Worm (Caenorhabditis elegans): Measurements from ENCODE around the gene D1054.10.

The D1054.10 gene

ce11 chrV:10795494-10795893, 2.8 kb upstream of the D1054.10 start, which contains the start of gene D1054.19:
Gene D1054.19 (plus strand): TSS chrV:10795794.
- TF ChIP-seq M03D4.4 (tag; optimal IDR thresholded peaks at IDR 0.05) (no peak), mls-2 (tag; optimal IDR thresholded peaks at IDR 0.05) (no peak)

- TF ChIP-seq nhr-12 (tag; optimal IDR thresholded peaks at IDR 0.05) (no peak), ceh-83 (GFP tag; optimal IDR thresholded peaks at IDR 0.05) (no peak), elt-3 (tag; optimal IDR thresholded peaks at IDR 0.05) (no peak), flh-1 (GFP tag; optimal IDR thresholded peaks at IDR 0.05) (no peak), nhr-237 (tag; optimal IDR thresholded peaks at IDR 0.05) (no peak), mls-2 (tag; optimal IDR thresholded peaks at IDR 0.05) (no peak), zip-8 (tag; optimal IDR thresholded peaks at IDR 0.05) (no peak), lin-32 (GFP tag; optimal IDR thresholded peaks at IDR 0.05) (no peak), nhr-76 (tag; optimal IDR thresholded peaks at IDR 0.05) (no peak), ceh-39 (tag; optimal IDR thresholded peaks at IDR 0.05) (no peak), snpc-4 (tag; optimal IDR thresholded peaks at IDR 0.05) (no peak)
Measured at ce11 chrV:10794463-10794862, 1.8 kb upstream of the D1054.10 start.

ce11 chrV:10793498-10793897, 823 bp upstream of the D1054.10 start, which contains the start of gene ule-3:
Gene ule-3 (plus strand): TSS chrV:10793798.
- TF ChIP-seq ceh-43 (GFP tag; optimal IDR thresholded peaks at IDR 0.05) (no peak), drap-1 (GFP tag; optimal IDR thresholded peaks at IDR 0.05) (no peak), sptf-1 (tag; optimal IDR thresholded peaks at IDR 0.05) (no peak)

ce11 chrV:10790921-10791320, 1.8 kb downstream of the D1054.10 start, which contains the start of gene D1054.9:
Gene D1054.9 (minus strand): TSS chrV:10791057.
- no peak for TF ChIP-seq nhr-2 (tag; optimal IDR thresholded peaks at IDR 0.05)
- no peak for TF ChIP-seq unc-39 (tag; optimal IDR thresholded peaks at IDR 0.05)
- TF ChIP-seq lsy-2 (tag; optimal IDR thresholded peaks at IDR 0.05), result no peak
- no peak for TF ChIP-seq lin-32 (GFP tag; optimal IDR thresholded peaks at IDR 0.05)
- no peak for TF ChIP-seq flh-1 (GFP tag; optimal IDR thresholded peaks at IDR 0.05)
- TF ChIP-seq sem-2 (GFP tag; optimal IDR thresholded peaks at IDR 0.05), result no peak
- TF ChIP-seq lin-13 (tag; optimal IDR thresholded peaks at IDR 0.05), result no peak
- TF ChIP-seq cnd-1 (tag; optimal IDR thresholded peaks at IDR 0.05), result no peak
- no peak for TF ChIP-seq mep-1 (tag; optimal IDR thresholded peaks at IDR 0.05)
- TF ChIP-seq M03D4.4 (tag; optimal IDR thresholded peaks at IDR 0.05), result no peak

ce11 chrV:10784011-10784410, 8.7 kb downstream of the D1054.10 start, which contains the start of gene D1054.8:
Gene D1054.8 (plus strand): TSS chrV:10784311.
- TF ChIP-seq tbx-8 (GFP tag; optimal IDR thresholded peaks at IDR 0.05), result no peak
- TF ChIP-seq blmp-1 (tag; optimal IDR thresholded peaks at IDR 0.05), result no peak
- no peak for TF ChIP-seq drap-1 (GFP tag; optimal IDR thresholded peaks at IDR 0.05)

ce11 chrV:10776528-10777055, 16.1 kb downstream of the D1054.10 start, which contains the start of gene D1054.5:
Gene D1054.5 (minus strand): TSS chrV:10776578.
- no peak for TF ChIP-seq pha-4 (tag; optimal IDR thresholded peaks at IDR 0.05)
- TF ChIP-seq nhr-12 (tag; optimal IDR thresholded peaks at IDR 0.05), result no peak
- no peak for TF ChIP-seq ceh-83 (GFP tag; optimal IDR thresholded peaks at IDR 0.05)
- no peak for TF ChIP-seq elt-3 (tag; optimal IDR thresholded peaks at IDR 0.05)
- TF ChIP-seq hlh-1 (tag; optimal IDR thresholded peaks at IDR 0.05), result no peak
- no peak for TF ChIP-seq nhr-2 (tag; optimal IDR thresholded peaks at IDR 0.05)
- no peak for TF ChIP-seq bed-3 (GFP tag; optimal IDR thresholded peaks at IDR 0.05)
- TF ChIP-seq ceh-43 (GFP tag; optimal IDR thresholded peaks at IDR 0.05), result no peak
- TF ChIP-seq unc-62 (GFP tag; optimal IDR thresholded peaks at IDR 0.05), result no peak
- no peak for TF ChIP-seq flh-1 (GFP tag; optimal IDR thresholded peaks at IDR 0.05)
- no peak for TF ChIP-seq ces-1 (GFP tag; optimal IDR thresholded peaks at IDR 0.05)
- TF ChIP-seq ham-2 (GFP tag; optimal IDR thresholded peaks at IDR 0.05), result no peak
- no peak for TF ChIP-seq unc-120 (tag; optimal IDR thresholded peaks at IDR 0.05; ENCODE audit: poor library complexity, severe bottlenecking)
- TF ChIP-seq sem-2 (GFP tag; optimal IDR thresholded peaks at IDR 0.05), result no peak
